Worm (Caenorhabditis elegans): ENCODE results near the gene ZK809.5.

DNA sequence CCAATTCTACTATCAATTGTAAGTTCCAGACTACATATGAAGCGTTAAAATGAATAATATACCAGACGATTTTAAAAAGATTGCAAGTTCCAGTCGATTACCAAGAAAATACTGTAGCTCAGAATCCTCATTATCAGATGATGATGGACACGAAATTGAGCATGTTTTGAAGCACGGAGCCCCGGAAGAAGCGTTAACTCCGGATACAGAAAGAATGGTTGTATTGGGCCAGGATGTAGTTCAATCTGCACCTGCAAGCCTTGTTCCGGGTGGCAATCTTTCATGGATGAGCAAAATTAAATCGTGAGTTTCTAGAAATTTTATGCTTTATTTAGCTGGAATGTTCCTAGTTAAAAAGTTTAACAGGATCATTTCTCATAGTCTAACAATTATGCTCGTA lies 11.5 kb downstream of the ZK809.5 start, which contains the start of gene atg-4.2:
- no peak for TF ChIP-seq mes-2 (tag; optimal IDR thresholded peaks at IDR 0.05; ENCODE audit: poor library complexity, severe bottlenecking)
- TF ChIP-seq pha-4 (GFP tag; IDR thresholded peaks at IDR 0.05), result no peak
- TF ChIP-seq pha-4 (tag; optimal IDR thresholded peaks at IDR 0.05), result no peak
- TF ChIP-seq zip-11 (GFP tag; IDR thresholded peaks at IDR 0.05), result no peak
- no peak for TF ChIP-seq ceh-28 (tag; optimal IDR thresholded peaks at IDR 0.05)
- TF ChIP-seq skn-1 (tag; optimal IDR thresholded peaks at IDR 0.05), result no peak
- no peak for TF ChIP-seq dpl-1 (GFP tag; optimal IDR thresholded peaks at IDR 0.05)
